Worm (Caenorhabditis elegans): ENCODE measurements around the gene cnnm-2.

cnnm-2 gene

ce11 chrX:8787689-8788222 is 24.1 kb upstream of the cnnm-2 start:
- TF ChIP-seq hnd-1 (tag; optimal IDR thresholded peaks at IDR 0.05) (no peak), F13C5.2 (tag; optimal IDR thresholded peaks at IDR 0.05) (no peak), ets-7 (tag; optimal IDR thresholded peaks at IDR 0.05) (no peak), tbx-37 (GFP tag; conservative IDR thresholded peaks at IDR 0.05) (no peak), B0310.2 (tag; optimal IDR thresholded peaks at IDR 0.05) (no peak), tbx-11 (GFP tag; IDR thresholded peaks at IDR 0.05) (no peak), tra-4 (tag; optimal IDR thresholded peaks at IDR 0.05) (no peak)

ce11 chrX:8789014-8789506 is 22.8 kb upstream of the cnnm-2 start, which contains the start of gene unc-27:
Gene unc-27 (plus strand): TSS chrX:8789456.
- TF ChIP-seq hnd-1 (tag; optimal IDR thresholded peaks at IDR 0.05) (no peak), tbx-37 (GFP tag; conservative IDR thresholded peaks at IDR 0.05) (no peak), aly-1 (tag; optimal IDR thresholded peaks at IDR 0.05) (no peak), hmg-4 (GFP tag; optimal IDR thresholded peaks at IDR 0.05) (no peak), pes-1 (GFP tag; IDR thresholded peaks at IDR 0.05) (no peak)

DNA sequence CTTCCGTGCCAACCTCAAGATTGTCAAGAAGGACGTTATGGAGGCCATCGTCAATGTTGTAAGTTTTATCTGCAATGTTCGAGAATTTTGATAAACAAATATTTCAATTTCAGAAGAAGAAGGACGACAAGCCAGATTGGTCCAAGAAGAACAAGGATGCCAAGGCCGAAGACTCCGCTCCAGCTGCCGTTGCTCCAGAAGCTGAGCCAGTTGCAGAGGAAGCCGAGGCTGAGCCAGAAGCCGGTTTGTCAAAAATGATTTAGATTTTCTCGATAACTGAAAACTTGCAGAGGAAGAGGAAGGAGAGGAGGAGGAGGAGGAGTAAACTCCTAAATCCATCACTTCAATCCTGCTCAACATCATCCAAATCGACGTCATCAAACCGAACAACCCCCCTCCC is 21.8 kb upstream of the cnnm-2 start:
- no peak for TF ChIP-seq hmbx-1 (tag; optimal IDR thresholded peaks at IDR 0.05)

DNA sequence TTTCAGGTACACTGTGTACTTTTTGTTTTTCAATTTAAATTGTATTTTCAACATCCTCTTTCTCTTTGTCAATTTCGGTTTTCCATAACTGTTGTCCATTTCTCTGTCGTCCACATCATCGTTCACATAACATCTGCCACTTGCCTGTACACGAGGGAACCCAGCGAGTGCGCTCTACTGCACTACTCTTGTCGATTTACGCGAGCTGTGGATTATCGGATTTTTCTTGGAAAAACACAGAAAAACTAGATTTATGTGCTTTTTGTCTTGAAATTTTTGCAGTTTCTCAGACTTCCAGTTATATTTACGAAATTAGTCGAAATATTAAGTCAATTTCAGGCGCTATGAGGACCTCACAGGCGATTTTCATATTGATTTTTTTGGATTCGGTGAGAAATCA is 20.1 kb upstream of the cnnm-2 start, which contains the start of gene chup-1:
TSS of gene chup-1 (plus strand) at position 340 of the 400 bp plus-strand sequence.
- no peak for TF ChIP-seq ama-1 (optimal IDR thresholded peaks at IDR 0.05)
- TF ChIP-seq hmbx-1 (tag; optimal IDR thresholded peaks at IDR 0.05): no peak
- TF ChIP-seq pes-1 (GFP tag; IDR thresholded peaks at IDR 0.05): no peak
- TF ChIP-seq tra-4 (tag; optimal IDR thresholded peaks at IDR 0.05): no peak
- TF ChIP-seq aly-1 (tag; optimal IDR thresholded peaks at IDR 0.05): no peak
- no peak for TF ChIP-seq hnd-1 (tag; optimal IDR thresholded peaks at IDR 0.05)
- no peak for TF ChIP-seq flt-1 (GFP tag; IDR thresholded peaks at IDR 0.05)
- no peak for TF ChIP-seq hmg-4 (GFP tag; optimal IDR thresholded peaks at IDR 0.05)
- no peak for TF ChIP-seq ets-7 (tag; optimal IDR thresholded peaks at IDR 0.05)
- TF ChIP-seq ceh-36 (tag; optimal IDR thresholded peaks at IDR 0.05): no peak
- no peak for TF ChIP-seq ceh-13 (GFP tag; optimal IDR thresholded peaks at IDR 0.05)
- TF ChIP-seq tbx-37 (GFP tag; conservative IDR thresholded peaks at IDR 0.05): no peak
- no peak for TF ChIP-seq scrt-1 (GFP tag; IDR thresholded peaks at IDR 0.05)
- no peak for TF ChIP-seq B0310.2 (tag; optimal IDR thresholded peaks at IDR 0.05)
- TF ChIP-seq sea-1 (GFP tag; conservative IDR thresholded peaks at IDR 0.05): no peak
- TF ChIP-seq F13C5.2 (tag; optimal IDR thresholded peaks at IDR 0.05): no peak
- no peak for TF ChIP-seq tbx-11 (GFP tag; IDR thresholded peaks at IDR 0.05)

- TF ChIP-seq flt-1 (GFP tag; IDR thresholded peaks at IDR 0.05): no peak
- TF ChIP-seq sea-1 (GFP tag; conservative IDR thresholded peaks at IDR 0.05): 0 out of 2 replicates have a peak, but pooled peaks have one; percentile 27
- no peak for TF ChIP-seq F13C5.2 (tag; optimal IDR thresholded peaks at IDR 0.05)
- peak; percentile 72 for TF ChIP-seq pes-1 (GFP tag; IDR thresholded peaks at IDR 0.05)
- TF ChIP-seq tra-4 (tag; optimal IDR thresholded peaks at IDR 0.05): no peak
These were observed 15.1 kb upstream of the cnnm-2 start, which contains the start of gene R04E5.7 for ce11 chrX:8796699-8797282. Gene R04E5.7 (minus strand): TSS chrX:8797262.

DNA sequence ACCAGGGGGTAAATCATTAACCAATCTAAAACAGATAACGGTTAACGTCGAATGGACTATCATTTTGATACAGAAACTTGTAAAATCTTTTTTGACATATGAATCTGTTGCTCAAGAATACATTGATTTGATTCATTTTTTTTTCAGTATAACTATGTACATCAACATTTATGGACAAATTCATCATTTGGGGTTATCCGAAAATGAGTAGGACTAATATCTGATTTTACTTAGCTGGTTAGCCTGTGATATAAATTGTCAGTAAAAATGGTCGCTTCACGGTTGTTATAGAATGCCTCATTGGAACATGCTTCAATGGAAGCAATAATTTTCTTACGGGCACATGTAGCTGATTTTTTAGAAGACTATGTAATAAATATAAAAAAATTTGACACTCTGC is 14.3 kb upstream of the cnnm-2 start:
- no peak for TF ChIP-seq F13C5.2 (tag; optimal IDR thresholded peaks at IDR 0.05)
- no peak for TF ChIP-seq aly-1 (tag; optimal IDR thresholded peaks at IDR 0.05)
- TF ChIP-seq hnd-1 (tag; optimal IDR thresholded peaks at IDR 0.05): no peak
- TF ChIP-seq ets-7 (tag; optimal IDR thresholded peaks at IDR 0.05): no peak
- TF ChIP-seq hmg-4 (GFP tag; optimal IDR thresholded peaks at IDR 0.05): no peak
- TF ChIP-seq ceh-13 (GFP tag; optimal IDR thresholded peaks at IDR 0.05): no peak
- no peak for TF ChIP-seq ama-1 (optimal IDR thresholded peaks at IDR 0.05)
- no peak for TF ChIP-seq pes-1 (GFP tag; IDR thresholded peaks at IDR 0.05)
- TF ChIP-seq tra-4 (tag; optimal IDR thresholded peaks at IDR 0.05): no peak
- TF ChIP-seq flt-1 (GFP tag; IDR thresholded peaks at IDR 0.05): no peak

DNA sequence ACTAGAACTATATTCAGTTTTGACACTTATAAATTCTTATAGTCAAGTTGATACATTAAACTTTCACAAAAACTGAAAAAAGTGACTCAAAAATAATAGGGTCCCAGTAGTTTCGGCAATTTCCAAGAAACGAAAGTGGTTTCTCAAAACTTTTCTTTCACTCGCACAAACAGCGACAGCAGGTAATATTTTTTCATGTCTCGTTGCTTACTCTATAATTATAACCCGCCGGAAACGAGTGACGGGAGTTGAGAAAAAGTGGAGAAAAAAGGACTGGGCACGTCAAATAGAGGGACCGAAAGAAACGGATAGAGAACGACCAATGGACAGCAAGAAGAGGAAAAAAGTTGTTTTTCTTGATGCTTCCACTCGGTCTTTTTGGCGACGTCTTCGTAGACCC is 12.0 kb upstream of the cnnm-2 start:
- TF ChIP-seq hnd-1 (tag; optimal IDR thresholded peaks at IDR 0.05) (no peak), ama-1 (optimal IDR thresholded peaks at IDR 0.05) (no peak), ets-7 (tag; optimal IDR thresholded peaks at IDR 0.05) (no peak), sea-1 (GFP tag; conservative IDR thresholded peaks at IDR 0.05) (no peak), tbx-11 (GFP tag; IDR thresholded peaks at IDR 0.05) (no peak), tra-4 (tag; optimal IDR thresholded peaks at IDR 0.05) (no peak), hmbx-1 (tag; optimal IDR thresholded peaks at IDR 0.05) (no peak), pes-1 (GFP tag; IDR thresholded peaks at IDR 0.05) (no peak), ceh-36 (tag; optimal IDR thresholded peaks at IDR 0.05) (no peak), B0310.2 (tag; optimal IDR thresholded peaks at IDR 0.05) (no peak), flt-1 (GFP tag; IDR thresholded peaks at IDR 0.05) (no peak), aly-1 (tag; optimal IDR thresholded peaks at IDR 0.05) (no peak), ceh-13 (GFP tag; optimal IDR thresholded peaks at IDR 0.05) (no peak)

DNA sequence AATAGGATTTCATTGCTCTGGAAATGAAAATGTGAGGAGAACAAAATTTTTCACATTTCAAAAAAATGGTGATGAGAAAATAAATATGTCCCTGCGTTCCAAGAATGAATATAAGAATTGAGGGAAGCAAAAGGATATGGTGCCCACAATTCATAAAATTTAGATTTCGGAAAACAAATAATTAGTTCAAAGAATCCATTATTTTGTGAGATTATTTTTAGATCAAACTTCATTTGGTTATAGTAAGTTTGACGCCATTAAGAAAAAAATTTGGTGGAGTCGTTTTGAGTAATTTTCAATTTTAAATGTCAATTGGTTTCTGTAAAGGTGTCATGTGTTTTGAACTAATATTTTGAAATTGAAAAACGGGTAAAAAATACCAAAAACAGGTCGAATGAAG is 11.6 kb upstream of the cnnm-2 start:
- TF ChIP-seq flt-1 (GFP tag; IDR thresholded peaks at IDR 0.05) (no peak), B0310.2 (tag; optimal IDR thresholded peaks at IDR 0.05) (no peak), tbx-37 (GFP tag; conservative IDR thresholded peaks at IDR 0.05) (no peak), sea-1 (GFP tag; conservative IDR thresholded peaks at IDR 0.05) (no peak), hmbx-1 (tag; optimal IDR thresholded peaks at IDR 0.05) (no peak), ceh-36 (tag; optimal IDR thresholded peaks at IDR 0.05) (no peak), hnd-1 (tag; optimal IDR thresholded peaks at IDR 0.05) (no peak), hmg-4 (GFP tag; optimal IDR thresholded peaks at IDR 0.05) (no peak), scrt-1 (GFP tag; IDR thresholded peaks at IDR 0.05) (no peak), ama-1 (optimal IDR thresholded peaks at IDR 0.05) (no peak), tra-4 (tag; optimal IDR thresholded peaks at IDR 0.05) (no peak), aly-1 (tag; optimal IDR thresholded peaks at IDR 0.05) (no peak), pes-1 (GFP tag; IDR thresholded peaks at IDR 0.05) (no peak), F13C5.2 (tag; optimal IDR thresholded peaks at IDR 0.05) (no peak), tbx-11 (GFP tag; IDR thresholded peaks at IDR 0.05) (no peak), ets-7 (tag; optimal IDR thresholded peaks at IDR 0.05) (no peak), ceh-13 (GFP tag; optimal IDR thresholded peaks at IDR 0.05) (no peak)

All from whole organism, early embryonic.